Worm (Caenorhabditis elegans) whole organism, L1 larva: ENCODE results near the gene inx-1.

ENCODE experiments used
- alr-1 ChIP-seq: fragments of 200-800 bp; sonication (Bioruptor generic); optimal IDR thresholded peaks from 2 replicates; lab custom pipeline; 2018; ENCODE audit warnings: borderline replicate concordance, mild to moderate bottlenecking, missing genetic modification characterization, missing compliant biosample characterization
- ama-1 ChIP-seq: fragments of 150-350 bp; optimal IDR thresholded peaks from 2 replicates; lab custom pipeline; 2014
- egl-27 ChIP-seq, 2 experiments: fragments of 150-350 bp in 1 of 2; sonication (generic microtip); optimal IDR thresholded peaks; 3 replicates each; lab custom pipeline; 2017 to 2018; ENCODE audit warnings: missing biosample characterization in 2 of 2, missing genetic modification characterization in 2 of 2, missing genetic modification reagents in 2 of 2
- lin-15B ChIP-seq: fragments of 150-350 bp; sonication (generic microtip); optimal IDR thresholded peaks from 3 replicates; lab custom pipeline; 2014; ENCODE audit warnings: missing biosample characterization, missing genetic modification characterization
- lin-39 ChIP-seq: fragments of 150-350 bp; optimal IDR thresholded peaks from 2 replicates; lab custom pipeline; 2014; ENCODE audit warnings: missing biosample characterization, missing genetic modification reagents, missing genetic modification characterization
- lir-3 ChIP-seq: sonication (generic microtip); optimal IDR thresholded peaks from 2 replicates; lab custom pipeline; 2016; ENCODE audit warnings: mild to moderate bottlenecking, missing genetic modification characterization, moderate library complexity, missing compliant biosample characterization; ENCODE audit not compliant: poor library complexity
- nhr-19 ChIP-seq: fragments of 200-800 bp; sonication (Bioruptor generic); conservative IDR thresholded peaks from 2 replicates; pipeline ENCODE4 v1.3.6; 2022; ENCODE audit warnings: missing genetic modification characterization, missing compliant biosample characterization
- nhr-237 ChIP-seq: fragments of 150-350 bp; optimal IDR thresholded peaks from 2 replicates; lab custom pipeline; 2014; ENCODE audit warnings: missing biosample characterization, missing genetic modification characterization
- nhr-84 ChIP-seq: sonication (generic microtip); optimal IDR thresholded peaks from 2 replicates; lab custom pipeline; 2017; ENCODE audit warnings: missing biosample characterization, missing genetic modification characterization
- unc-130 ChIP-seq: fragments of 150-350 bp; optimal IDR thresholded peaks from 2 replicates; lab custom pipeline; 2017; ENCODE audit warnings: missing biosample characterization, missing genetic modification characterization, inconsistent platforms
- unc-62 ChIP-seq: fragments of 150-350 bp; optimal IDR thresholded peaks from 2 replicates; lab custom pipeline; 2014; ENCODE audit warnings: missing biosample characterization, missing genetic modification reagents, missing genetic modification characterization
- zag-1 ChIP-seq: fragments of 150-350 bp; optimal IDR thresholded peaks from 2 replicates; lab custom pipeline; 2014; ENCODE audit warnings: missing biosample characterization, missing genetic modification characterization
- ztf-11 ChIP-seq, 2 experiments: sonication (generic microtip); optimal IDR thresholded peaks; 2 replicates each; lab custom pipeline; 2016 to 2017; ENCODE audit warnings: missing genetic modification characterization in 2 of 2, missing biosample characterization in 1 of 2, missing compliant biosample characterization in 1 of 2

DNA sequence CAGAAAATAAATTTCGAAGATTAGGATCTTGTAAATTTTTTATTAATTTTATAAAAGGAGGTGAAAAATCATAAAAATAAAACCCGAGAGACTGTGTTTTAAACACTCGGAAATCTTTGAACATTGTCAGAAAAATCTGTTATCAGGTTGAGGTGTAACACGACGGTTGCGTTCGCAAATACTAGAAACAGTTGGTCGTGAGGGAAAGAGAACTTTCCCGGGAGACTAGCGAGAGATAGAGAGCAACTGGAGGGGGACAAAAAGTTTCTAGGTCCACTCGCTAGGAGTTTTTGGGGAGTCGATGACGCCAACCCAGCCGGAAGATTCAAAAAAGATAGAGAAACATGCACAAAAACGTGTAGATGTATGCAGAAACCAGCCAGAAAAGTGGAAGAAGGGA lies 6.1 kb upstream of the inx-1 start:
- TF ChIP-seq unc-62 (GFP tag; lab: Kevin White, UChicago) (no peak), lin-39 (tag; lab: Kevin White, UChicago) (no peak), alr-1 (tag; lab: Kevin White, UChicago) (no peak), egl-27 (tag; optimal IDR thresholded peaks at IDR 0.05; lab: Kevin White, UChicago) (no peak), lin-15B (tag; lab: Kevin White, UChicago) (no peak), lir-3 (tag; lab: Kevin White, UChicago) (no peak), nhr-84 (tag; lab: Kevin White, UChicago) (no peak), zag-1 (tag; lab: Kevin White, UChicago) (no peak), nhr-237 (tag; lab: Kevin White, UChicago) (no peak), ama-1 (lab: Kevin White, UChicago) (no peak), unc-130 (tag; lab: Kevin White, UChicago) (no peak), ztf-11 (tag; optimal IDR thresholded peaks at IDR 0.05; lab: Kevin White, UChicago) (no peak), nhr-19 (GFP tag; lab: Robert Waterston, UW) (no peak)
